Worm (Caenorhabditis elegans) whole organism, young adult: ENCODE data around the gene gba-1.

Experiments used
- D2030.7 ChIP-seq: fragments of 200-800 bp; sonication (Bioruptor generic); IDR thresholded peaks from 2 replicates; pipeline ENCODE4 v1.3.6; 2022; ENCODE audit warnings: missing genetic modification reagents, missing genetic modification characterization, missing compliant biosample characterization
- F37B4.10 ChIP-seq: fragments of 200-800 bp; sonication (Bioruptor generic); IDR thresholded peaks from 2 replicates; pipeline ENCODE4 v1.3.6; 2022; ENCODE audit warnings: missing genetic modification characterization, missing compliant biosample characterization
- F49E8.2 ChIP-seq: sonication (generic microtip); optimal IDR thresholded peaks from 3 replicates; lab custom pipeline; 2017; ENCODE audit warnings: missing genetic modification characterization, mild to moderate bottlenecking, missing compliant biosample characterization, antibody characterized with exemption, moderate library complexity; ENCODE audit not compliant: insufficient read depth
- F52B5.7 ChIP-seq: sonication (generic microtip); optimal IDR thresholded peaks from 2 replicates; lab custom pipeline; 2016; ENCODE audit warnings: mild to moderate bottlenecking, missing genetic modification characterization, missing compliant biosample characterization
- F55B11.4 ChIP-seq: sonication (generic microtip); optimal IDR thresholded peaks from 2 replicates; lab custom pipeline; 2016; ENCODE audit warnings: missing compliant biosample characterization, missing genetic modification characterization, borderline replicate concordance; ENCODE audit not compliant: insufficient read depth
- F57C9.4 ChIP-seq: sonication (generic microtip); optimal IDR thresholded peaks from 2 replicates; lab custom pipeline; 2017; ENCODE audit warnings: mild to moderate bottlenecking, missing genetic modification characterization, missing compliant biosample characterization
- K11D2.4 ChIP-seq: fragments of 200-800 bp; sonication (Bioruptor generic); IDR thresholded peaks from 2 replicates; pipeline ENCODE4 v1.3.6; 2022; ENCODE audit warnings: missing genetic modification reagents, missing genetic modification characterization, missing compliant biosample characterization
- Y67H2A.10 ChIP-seq: fragments of 200-800 bp; sonication (Bioruptor generic); conservative IDR thresholded peaks from 2 replicates; pipeline ENCODE4 v1.3.6; 2022; ENCODE audit warnings: missing genetic modification reagents, missing genetic modification characterization, missing compliant biosample characterization
- akir-1 ChIP-seq: fragments of 200-800 bp; sonication (Bioruptor generic); optimal IDR thresholded peaks from 2 replicates; lab custom pipeline; 2018; ENCODE audit warnings: mild to moderate bottlenecking, missing genetic modification characterization, moderate library complexity, missing compliant biosample characterization
- aptf-2 ChIP-seq: fragments of 200-800 bp; sonication (Bioruptor generic); conservative IDR thresholded peaks from 2 replicates; pipeline ENCODE4 v1.3.6; 2022; ENCODE audit warnings: missing genetic modification reagents, missing genetic modification characterization, missing compliant biosample characterization
- attf-5 ChIP-seq: fragments of 200-800 bp; sonication (Bioruptor generic); optimal IDR thresholded peaks from 2 replicates; lab custom pipeline; 2018; ENCODE audit warnings: mild to moderate bottlenecking, missing genetic modification characterization, missing compliant biosample characterization
- ccch-3 ChIP-seq: fragments of 200-800 bp; sonication (Bioruptor generic); optimal IDR thresholded peaks from 2 replicates; lab custom pipeline; 2018; ENCODE audit warnings: mild to moderate bottlenecking, missing genetic modification characterization, missing compliant biosample characterization
- cebp-1 ChIP-seq, 2 experiments: fragments of 200-800 bp in 1 of 2; sonication (Bioruptor generic) in 1 of 2; sonication (generic microtip) in 1 of 2; IDR thresholded peaks in 1 of 2; optimal IDR thresholded peaks in 1 of 2; 2 replicates each; pipeline versions ENCODE4 v1.3.6 to Lab custom; 2017 to 2022; ENCODE audit warnings: missing compliant biosample characterization in 2 of 2, missing genetic modification characterization in 2 of 2, mild to moderate bottlenecking in 1 of 2, missing genetic modification reagents in 1 of 2, moderate library complexity in 1 of 2
- ceh-27 ChIP-seq: fragments of 200-800 bp; sonication (Bioruptor generic); optimal IDR thresholded peaks from 2 replicates; lab custom pipeline; 2018; ENCODE audit warnings: mild to moderate bottlenecking, missing genetic modification characterization, moderate library complexity, missing compliant biosample characterization
- egl-44 ChIP-seq: fragments of 200-800 bp; sonication (Bioruptor generic); IDR thresholded peaks from 2 replicates; pipeline ENCODE4 v1.3.6; 2022; ENCODE audit warnings: missing genetic modification reagents, missing genetic modification characterization, missing compliant biosample characterization
- egrh-3 ChIP-seq: fragments of 200-800 bp; sonication (Bioruptor generic); IDR thresholded peaks from 2 replicates; pipeline ENCODE4 v1.3.6; 2022; ENCODE audit warnings: missing genetic modification reagents, missing genetic modification characterization, missing compliant biosample characterization
- ets-4 ChIP-seq: fragments of 200-800 bp; sonication (Bioruptor generic); optimal IDR thresholded peaks from 2 replicates; lab custom pipeline; 2018; ENCODE audit warnings: mild to moderate bottlenecking, missing genetic modification characterization, missing compliant biosample characterization
- gei-17 ChIP-seq: fragments of 200-800 bp; sonication (Bioruptor generic); optimal IDR thresholded peaks from 2 replicates; lab custom pipeline; 2018; ENCODE audit warnings: mild to moderate bottlenecking, missing genetic modification characterization, missing compliant biosample characterization
- hmg-1.2 ChIP-seq: fragments of 200-800 bp; sonication (Bioruptor generic); IDR thresholded peaks from 2 replicates; pipeline ENCODE4 v1.3.6; 2022; ENCODE audit warnings: missing genetic modification reagents, missing genetic modification characterization, missing compliant biosample characterization
- lag-1 ChIP-seq: fragments of 200-800 bp; sonication (Bioruptor generic); IDR thresholded peaks from 2 replicates; pipeline ENCODE4 v1.3.6; 2022; ENCODE audit warnings: missing genetic modification reagents, missing genetic modification characterization, missing compliant biosample characterization
- lin-26 ChIP-seq: fragments of 200-800 bp; sonication (Bioruptor generic); IDR thresholded peaks from 2 replicates; pipeline ENCODE4 v1.3.6; 2022; ENCODE audit warnings: missing genetic modification reagents, missing genetic modification characterization, missing compliant biosample characterization
- lsl-1 ChIP-seq: fragments of 200-800 bp; sonication (Bioruptor generic); optimal IDR thresholded peaks from 2 replicates; lab custom pipeline; 2018; ENCODE audit warnings: mild to moderate bottlenecking, missing genetic modification characterization, moderate library complexity, missing compliant biosample characterization
- madf-8 ChIP-seq: fragments of 200-800 bp; sonication (Bioruptor generic); conservative IDR thresholded peaks from 2 replicates; pipeline ENCODE4 v1.3.6; 2022; ENCODE audit warnings: missing genetic modification reagents, missing genetic modification characterization, missing compliant biosample characterization
- mcd-1 ChIP-seq: fragments of 200-800 bp; sonication (Bioruptor generic); IDR thresholded peaks from 2 replicates; pipeline ENCODE4 v1.3.6; 2022; ENCODE audit warnings: missing genetic modification reagents, missing genetic modification characterization, missing compliant biosample characterization
- mes-4 ChIP-seq: sonication (generic microtip); optimal IDR thresholded peaks from 2 replicates; lab custom pipeline; 2016; ENCODE audit warnings: missing genotype, missing genetic modification characterization, missing compliant biosample characterization
- nfya-2 ChIP-seq: fragments of 200-800 bp; sonication (Bioruptor generic); IDR thresholded peaks from 2 replicates; pipeline ENCODE4 v1.3.6; 2022; ENCODE audit warnings: missing genetic modification reagents, missing genetic modification characterization, missing compliant biosample characterization
- nfyb-1 ChIP-seq: fragments of 200-800 bp; sonication (Bioruptor generic); IDR thresholded peaks from 2 replicates; pipeline ENCODE4 v1.3.6; 2022; ENCODE audit warnings: missing genetic modification reagents, missing genetic modification characterization, missing compliant biosample characterization
- nhr-90 ChIP-seq: sonication (generic microtip); optimal IDR thresholded peaks from 2 replicates; lab custom pipeline; 2016; ENCODE audit warnings: missing genotype, mild to moderate bottlenecking, missing genetic modification characterization, missing compliant biosample characterization
- snpc-3.4 ChIP-seq: sonication (generic microtip); optimal IDR thresholded peaks from 2 replicates; lab custom pipeline; 2017; ENCODE audit warnings: missing genetic modification characterization, mild to moderate bottlenecking, missing compliant biosample characterization, antibody characterized with exemption, moderate library complexity, missing genotype, missing genetic modification reagents
- snpc-4 ChIP-seq, 5 experiments: fragments of 150-350 bp in 1 of 5; sonication (generic microtip) in 4 of 5; optimal IDR thresholded peaks; 2 replicates each; lab custom pipeline; 2014 to 2018; ENCODE audit warnings: missing genetic modification characterization in 5 of 5, missing biosample characterization in 3 of 5, antibody characterized with exemption in 2 of 5, mild to moderate bottlenecking in 2 of 5, missing compliant biosample characterization in 2 of 5, missing genotype in 2 of 5, moderate library complexity in 2 of 5, missing genetic modification reagents in 1 of 5
- ztf-22 ChIP-seq: fragments of 200-800 bp; sonication (Bioruptor generic); optimal IDR thresholded peaks from 2 replicates; lab custom pipeline; 2018; ENCODE audit warnings: mild to moderate bottlenecking, missing genetic modification characterization, moderate library complexity, missing compliant biosample characterization
- ztf-25 ChIP-seq: fragments of 200-800 bp; sonication (Bioruptor generic); IDR thresholded peaks from 2 replicates; pipeline ENCODE4 v1.3.6; 2022; ENCODE audit warnings: missing genetic modification reagents, missing genetic modification characterization, missing compliant biosample characterization

The gba-1 gene

ce11 chrII:2190522-2190921 is 14.0 kb downstream of the gba-1 start (continued):
- TF ChIP-seq F55B11.4 (tag; lab: Kevin White, UChicago) (no peak), snpc-3.4 (no peak)
- TF ChIP-seq, all 124 proteins: peak for 0

ce11 chrII:2191383-2191782 is 14.8 kb downstream of the gba-1 start:
- TF ChIP-seq nfya-2 = no peak
- TF ChIP-seq nhr-90 (tag; lab: Kevin White, UChicago) = no peak
- no peak for TF ChIP-seq nfyb-1
- TF ChIP-seq madf-8 = no peak
- no peak for TF ChIP-seq ztf-25 (GFP tag; lab: Robert Waterston, UW)
- TF ChIP-seq Y67H2A.10 (GFP tag; lab: Robert Waterston, UW) = no peak
- no peak for TF ChIP-seq akir-1 (GFP tag; lab: Kevin White, UChicago)
- no peak for TF ChIP-seq mes-4
- no peak for TF ChIP-seq K11D2.4 (GFP tag; lab: Robert Waterston, UW)
- TF ChIP-seq mcd-1 (GFP tag; lab: Robert Waterston, UW) = no peak

- TF ChIP-seq ztf-22 (GFP tag; lab: Kevin White, UChicago) (no peak), ccch-3 (GFP tag; lab: Kevin White, UChicago) (no peak), F37B4.10 (GFP tag; lab: Robert Waterston, UW) (no peak), F57C9.4 (no peak), snpc-4 (GFP tag; optimal IDR thresholded peaks at IDR 0.05; lab: Kevin White, UChicago) (no peak), snpc-4 (tag; optimal IDR thresholded peaks at IDR 0.05; lab: Kevin White, UChicago) (no peak), ztf-25 (GFP tag; lab: Robert Waterston, UW) (no peak), attf-5 (GFP tag; lab: Kevin White, UChicago) (no peak), egl-44 (GFP tag; lab: Robert Waterston, UW) (no peak), ets-4 (GFP tag; lab: Kevin White, UChicago) (no peak), F52B5.7 (tag; lab: Kevin White, UChicago) (no peak), lag-1 (GFP tag; lab: Robert Waterston, UW) (no peak), D2030.7 (no peak), aptf-2 (GFP tag; lab: Robert Waterston, UW) (no peak), gei-17 (GFP tag; lab: Kevin White, UChicago) (no peak), ceh-27 (no peak), lin-26 (GFP tag; lab: Robert Waterston, UW) (no peak), F49E8.2 (no peak), madf-8 (no peak)
Observed at ce11 chrII:2192267-2192666, 15.7 kb downstream of the gba-1 start.

DNA sequence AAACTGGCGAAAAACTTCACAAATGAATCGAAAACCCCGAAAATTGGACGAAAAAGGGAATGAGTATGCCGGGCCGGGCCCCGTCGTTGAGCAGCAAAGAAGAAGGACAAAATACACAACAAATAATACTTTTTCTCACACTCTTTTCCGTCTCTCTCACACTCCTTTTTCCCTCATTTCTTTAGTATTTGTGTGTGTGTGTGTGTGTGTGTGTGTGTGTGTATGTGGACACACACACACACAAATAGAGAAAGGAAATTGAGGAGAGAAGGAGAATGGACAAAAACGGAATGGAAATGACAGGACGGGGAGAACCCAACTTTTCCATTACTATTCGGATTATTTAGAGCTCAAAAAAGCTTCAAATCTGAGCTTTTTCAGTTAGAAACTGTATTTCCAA is 19.0 kb downstream of the gba-1 start:
- peak; percentile 18; the same call in 1 of the 2 replicates for TF ChIP-seq hmg-1.2
- TF ChIP-seq egrh-3 (GFP tag; lab: Robert Waterston, UW) = no peak
- no peak for TF ChIP-seq ets-4 (GFP tag; lab: Kevin White, UChicago)
- no peak for TF ChIP-seq lsl-1 (GFP tag; lab: Kevin White, UChicago)
- no peak for TF ChIP-seq cebp-1 (GFP tag; IDR thresholded peaks at IDR 0.05; lab: Robert Waterston, UW)
- peak; percentile 17 for TF ChIP-seq cebp-1 (tag; optimal IDR thresholded peaks at IDR 0.05; lab: Kevin White, UChicago)
- peak; percentile 28 for TF ChIP-seq ceh-27
